Fruit fly (Drosophila melanogaster): Measurements from ENCODE around the gene CG31296.

CG31296 gene

dm6 chr3R:15485866-15486265, 45.4 kb downstream of the CG31296 start, which contains the start of gene obe (continued):
- TF ChIP-seq CG17359 (tag; optimal IDR thresholded peaks at IDR 0.05) (no peak), CG10543 (GFP tag; optimal IDR thresholded peaks at IDR 0.05) (no peak), slou (GFP tag; optimal IDR thresholded peaks at IDR 0.05) (no peak), slbo (GFP tag; IDR thresholded peaks at IDR 0.05) (no peak), da (GFP tag; optimal IDR thresholded peaks at IDR 0.05) (no peak), CHES-1-like (GFP tag; optimal IDR thresholded peaks at IDR 0.05) (peak; percentile 18), CG16863 (GFP tag; optimal IDR thresholded peaks at IDR 0.05) (no peak), Neu2 (GFP tag; optimal IDR thresholded peaks at IDR 0.05; ENCODE audit: borderline replicate concordance) (no peak), onecut (GFP tag; IDR thresholded peaks at IDR 0.05) (no peak), CG17829 (tag; optimal IDR thresholded peaks at IDR 0.05) (peak; percentile 16), Hmr (GFP tag; optimal IDR thresholded peaks at IDR 0.05) (no peak), pzg (GFP tag; optimal IDR thresholded peaks at IDR 0.05) (peak; percentile 74), Camta (GFP tag; optimal IDR thresholded peaks at IDR 0.05) (no peak), ranshi (GFP tag; IDR thresholded peaks at IDR 0.05) (no peak), kni (GFP tag; optimal IDR thresholded peaks at IDR 0.05) (no peak), CG11723 (GFP tag; optimal IDR thresholded peaks at IDR 0.05) (no peak), CG10274 (GFP tag; optimal IDR thresholded peaks at IDR 0.05) (no peak), CG5953 (GFP tag; IDR thresholded peaks at IDR 0.05) (no peak), CG11504 (tag; optimal IDR thresholded peaks at IDR 0.05) (no peak), Ets97D (GFP tag; optimal IDR thresholded peaks at IDR 0.05) (peak; percentile 68), Dp (GFP tag; optimal IDR thresholded peaks at IDR 0.05) (peak; percentile 65), CG7963 (GFP tag; IDR thresholded peaks at IDR 0.05; ENCODE audit: partially characterized antibody) (no peak), Lhr (GFP tag; optimal IDR thresholded peaks at IDR 0.05) (peak; percentile 90), croc (GFP tag; conservative IDR thresholded peaks at IDR 0.05) (no peak), CG6254 (GFP tag; optimal IDR thresholded peaks at IDR 0.05) (no peak), CG31388 (GFP tag; optimal IDR thresholded peaks at IDR 0.05) (no peak), Scr (GFP tag; IDR thresholded peaks at IDR 0.05; ENCODE audit: partially characterized antibody) (no peak), Dref (GFP tag; IDR thresholded peaks at IDR 0.05) (no peak), wdn (GFP tag; IDR thresholded peaks at IDR 0.05) (no peak), CG9876 (GFP tag; optimal IDR thresholded peaks at IDR 0.05) (no peak), Antp (GFP tag; optimal IDR thresholded peaks at IDR 0.05) (no peak), Rfx (GFP tag; IDR thresholded peaks at IDR 0.05) (no peak), CG13775 (GFP tag; optimal IDR thresholded peaks at IDR 0.05) (no peak), emc (GFP tag; optimal IDR thresholded peaks at IDR 0.05) (no peak), Jarid2 (GFP tag; optimal IDR thresholded peaks at IDR 0.05) (no peak), CG1792 (GFP tag; optimal IDR thresholded peaks at IDR 0.05) (no peak), trem (tag; optimal IDR thresholded peaks at IDR 0.05) (peak; percentile 98), chinmo (GFP tag; IDR thresholded peaks at IDR 0.05; ENCODE audit: partially characterized antibody) (no peak), CG4282 (GFP tag; optimal IDR thresholded peaks at IDR 0.05) (no peak), disco-r (GFP tag; optimal IDR thresholded peaks at IDR 0.05) (no peak), CG14710 (tag; optimal IDR thresholded peaks at IDR 0.05) (peak; percentile 55), Atf-2 (GFP tag; optimal IDR thresholded peaks at IDR 0.05) (no peak), sima (GFP tag; optimal IDR thresholded peaks at IDR 0.05) (no peak), CrebB (tag; optimal IDR thresholded peaks at IDR 0.05) (no peak), ci (GFP tag; IDR thresholded peaks at IDR 0.05) (no peak), Dip2 (GFP tag; IDR thresholded peaks at IDR 0.05) (no peak), CG10565 (GFP tag; optimal IDR thresholded peaks at IDR 0.05) (no peak), CG9797 (GFP tag; optimal IDR thresholded peaks at IDR 0.05) (peak; percentile 91), CG3065 (GFP tag; optimal IDR thresholded peaks at IDR 0.05) (no peak), MESR4 (GFP tag; optimal IDR thresholded peaks at IDR 0.05) (peak; percentile 60), nmo (GFP tag; optimal IDR thresholded peaks at IDR 0.05) (no peak), dpn (GFP tag; optimal IDR thresholded peaks at IDR 0.05) (no peak)
